Worm (Caenorhabditis elegans) whole organism, early embryonic: ENCODE data around the gene tsp-10.

ENCODE experiments used
- B0310.2 ChIP-seq: sonication (generic microtip); optimal IDR thresholded peaks from 2 replicates; lab custom pipeline; 2016; ENCODE audit warnings: mild to moderate bottlenecking, missing genetic modification characterization, missing compliant biosample characterization
- F13C5.2 ChIP-seq: sonication (generic microtip); optimal IDR thresholded peaks from 2 replicates; lab custom pipeline; 2017; ENCODE audit warnings: mild to moderate bottlenecking, missing genetic modification characterization, inconsistent platforms, missing compliant biosample characterization
- aly-1 ChIP-seq: sonication (generic microtip); optimal IDR thresholded peaks from 2 replicates; lab custom pipeline; 2016; ENCODE audit warnings: missing genetic modification characterization, missing compliant biosample characterization
- ama-1 ChIP-seq: fragments of 150-350 bp; optimal IDR thresholded peaks from 2 replicates; lab custom pipeline; 2014
- ceh-13 ChIP-seq: fragments of 200-800 bp; sonication (Bioruptor generic); optimal IDR thresholded peaks from 2 replicates; lab custom pipeline; 2018; ENCODE audit warnings: mild to moderate bottlenecking, missing genetic modification characterization, missing compliant biosample characterization
- ceh-36 ChIP-seq: sonication (generic microtip); optimal IDR thresholded peaks from 2 replicates; lab custom pipeline; 2016; ENCODE audit warnings: missing genetic modification characterization, inconsistent platforms, missing compliant biosample characterization
- ets-7 ChIP-seq: sonication (generic microtip); optimal IDR thresholded peaks from 2 replicates; lab custom pipeline; 2016; ENCODE audit warnings: missing genotype, missing genetic modification characterization, missing compliant biosample characterization
- flt-1 ChIP-seq: fragments of 200-800 bp; sonication (Bioruptor generic); IDR thresholded peaks from 2 replicates; pipeline ENCODE4 v1.3.6; 2022; ENCODE audit warnings: missing genetic modification characterization, missing compliant biosample characterization
- hmbx-1 ChIP-seq: sonication (generic microtip); optimal IDR thresholded peaks from 2 replicates; lab custom pipeline; 2016; ENCODE audit warnings: mild to moderate bottlenecking, missing genetic modification characterization, missing compliant biosample characterization
- hmg-4 ChIP-seq: fragments of 200-800 bp; sonication (Bioruptor generic); optimal IDR thresholded peaks from 2 replicates; lab custom pipeline; 2018; ENCODE audit warnings: mild to moderate bottlenecking, missing genetic modification characterization, missing compliant biosample characterization
- hnd-1 ChIP-seq: sonication (generic microtip); optimal IDR thresholded peaks from 2 replicates; lab custom pipeline; 2016; ENCODE audit warnings: missing genetic modification characterization, missing compliant biosample characterization
- pes-1 ChIP-seq: fragments of 200-800 bp; sonication (Bioruptor generic); IDR thresholded peaks from 2 replicates; pipeline ENCODE4 v1.3.6; 2022; ENCODE audit warnings: missing genetic modification reagents, missing genetic modification characterization, missing compliant biosample characterization
- scrt-1 ChIP-seq: fragments of 200-800 bp; sonication (Bioruptor generic); IDR thresholded peaks from 2 replicates; pipeline ENCODE4 v1.3.6; 2022; ENCODE audit warnings: missing genetic modification characterization, missing compliant biosample characterization
- sea-1 ChIP-seq: fragments of 200-800 bp; sonication (Bioruptor generic); conservative IDR thresholded peaks from 2 replicates; pipeline ENCODE4 v1.3.6; 2022; ENCODE audit warnings: missing genetic modification characterization, missing compliant biosample characterization
- tbx-11 ChIP-seq: fragments of 200-800 bp; sonication (Bioruptor generic); IDR thresholded peaks from 2 replicates; pipeline ENCODE4 v1.3.6; 2022; ENCODE audit warnings: missing genetic modification characterization, missing compliant biosample characterization
- tbx-37 ChIP-seq: fragments of 200-800 bp; sonication (Bioruptor generic); conservative IDR thresholded peaks from 2 replicates; pipeline ENCODE4 v1.3.6; 2022; ENCODE audit warnings: missing genetic modification reagents, missing genetic modification characterization, missing compliant biosample characterization
- tra-4 ChIP-seq: sonication (generic microtip); optimal IDR thresholded peaks from 2 replicates; lab custom pipeline; 2017; ENCODE audit warnings: missing genetic modification characterization, missing compliant biosample characterization

Gene tsp-10

ce11 chrII:6715853-6716252 lies 2.5 kb upstream of the tsp-10 start:
- no peak for TF ChIP-seq pes-1 (GFP tag; lab: Robert Waterston, UW)
- TF ChIP-seq hmbx-1 (tag; lab: Kevin White, UChicago) = no peak
- TF ChIP-seq ets-7 = no peak
- TF ChIP-seq hmg-4 (GFP tag; lab: Kevin White, UChicago) = no peak
- no peak for TF ChIP-seq ceh-36

DNA sequence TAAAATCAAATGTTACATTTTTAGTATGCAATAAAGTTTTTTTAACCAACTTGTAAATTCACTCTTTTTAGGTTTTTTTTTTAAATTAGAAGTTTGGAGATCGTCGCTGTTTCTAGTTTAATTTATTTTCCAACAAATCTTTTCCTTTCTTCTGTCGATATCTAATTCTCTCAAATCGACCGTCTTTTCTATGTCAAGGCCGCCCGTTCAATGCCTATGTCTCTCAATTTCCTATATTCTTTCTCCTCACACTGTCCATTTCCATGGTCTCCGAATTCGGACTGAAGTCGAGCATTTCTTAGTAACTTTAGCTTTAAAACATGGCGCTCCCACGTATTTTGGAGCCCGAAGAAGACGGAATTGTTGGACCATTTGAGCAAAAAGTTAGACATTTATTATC lies 1.7 kb upstream of the tsp-10 start, which contains the start of the genes T14B4.5 and T14B4.20:
Gene T14B4.5, plus strand, starts transcription at position 226 of the 400 bp plus-strand sequence.
Gene T14B4.20, plus strand, starts transcription at position 264 of the 400 bp plus-strand sequence.
- no peak for TF ChIP-seq hmg-4 (GFP tag; lab: Kevin White, UChicago)

DNA sequence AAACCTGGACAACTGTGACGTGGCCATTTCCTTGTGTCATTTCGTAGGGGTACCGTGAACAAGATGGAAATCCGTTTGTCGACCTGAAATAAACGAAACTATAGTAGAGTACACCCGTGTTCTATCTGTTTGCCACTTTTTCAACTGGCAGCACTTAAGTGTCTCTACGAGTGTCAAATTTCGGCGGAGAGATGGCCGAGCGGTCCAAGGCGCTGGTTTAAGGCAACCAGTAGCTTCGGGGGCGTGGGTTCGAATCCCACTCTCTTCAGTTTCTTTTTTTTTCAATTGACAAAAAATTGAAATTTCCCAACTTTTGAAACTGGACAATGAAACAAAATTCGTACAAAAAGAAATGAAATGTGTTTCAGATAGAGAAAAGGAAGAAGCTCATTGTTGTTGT lies 3.2 kb downstream of the tsp-10 start:
- TF ChIP-seq F13C5.2 (tag; lab: Kevin White, UChicago) = peak; percentile 3
- TF ChIP-seq pes-1 (GFP tag; lab: Robert Waterston, UW) = peak; percentile 68
- TF ChIP-seq ama-1 (lab: Kevin White, UChicago) = no peak
- no peak for TF ChIP-seq aly-1
- no peak; the same call in 1 of the 2 replicates for TF ChIP-seq sea-1 (GFP tag; lab: Robert Waterston, UW)
- TF ChIP-seq tra-4 (tag; lab: Kevin White, UChicago) = no peak
- no peak for TF ChIP-seq ceh-36
- TF ChIP-seq hnd-1 = peak; percentile 2
- no peak for TF ChIP-seq scrt-1 (GFP tag; lab: Robert Waterston, UW)
- no peak for TF ChIP-seq B0310.2 (tag; lab: Kevin White, UChicago)
- TF ChIP-seq tbx-37 (GFP tag; lab: Robert Waterston, UW) = peak; percentile 62
- 0 out of 2 replicates have a peak, but pooled peaks have one; percentile 49 for TF ChIP-seq tbx-11
- no peak for TF ChIP-seq ets-7
- TF ChIP-seq hmbx-1 (tag; lab: Kevin White, UChicago) = no peak
- peak; percentile 36 for TF ChIP-seq hmg-4 (GFP tag; lab: Kevin White, UChicago)
- TF ChIP-seq ceh-13 (GFP tag; lab: Kevin White, UChicago) = no peak
- 0 out of 2 replicates have a peak, but pooled peaks have one; percentile 14 for TF ChIP-seq flt-1 (GFP tag; lab: Robert Waterston, UW)

ce11 chrII:6726814-6727213 lies 8.4 kb downstream of the tsp-10 start:
- TF ChIP-seq flt-1 (GFP tag; lab: Robert Waterston, UW) = no peak

DNA sequence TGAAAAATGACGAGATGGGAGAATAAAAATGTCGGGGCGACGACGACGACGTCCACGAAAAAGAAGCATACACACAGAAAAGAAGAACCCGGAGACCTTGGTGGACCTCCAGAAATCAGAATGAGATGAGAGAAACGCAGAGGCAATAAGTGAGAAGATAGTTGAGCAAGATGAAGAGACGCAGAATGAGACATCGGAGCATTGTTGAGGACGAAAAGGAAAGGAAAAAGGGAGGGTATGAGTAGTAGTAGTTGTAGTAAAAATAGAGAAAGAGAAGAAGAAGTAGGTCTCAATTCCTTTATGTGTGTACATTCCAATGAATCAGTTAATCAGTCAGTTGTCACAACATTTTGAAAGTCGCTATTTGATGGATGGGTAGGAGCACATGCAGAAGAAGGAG lies 10.9 kb downstream of the tsp-10 start, which contains the start of gene T14B4.8:
Gene T14B4.8, minus strand, starts transcription at position 60 of the 400 bp plus-strand sequence.
- TF ChIP-seq tbx-11 (no peak), aly-1 (no peak), tra-4 (tag; lab: Kevin White, UChicago) (no peak), ama-1 (lab: Kevin White, UChicago) (no peak), flt-1 (GFP tag; lab: Robert Waterston, UW) (no peak), hmg-4 (GFP tag; lab: Kevin White, UChicago) (no peak), hnd-1 (no peak)

DNA sequence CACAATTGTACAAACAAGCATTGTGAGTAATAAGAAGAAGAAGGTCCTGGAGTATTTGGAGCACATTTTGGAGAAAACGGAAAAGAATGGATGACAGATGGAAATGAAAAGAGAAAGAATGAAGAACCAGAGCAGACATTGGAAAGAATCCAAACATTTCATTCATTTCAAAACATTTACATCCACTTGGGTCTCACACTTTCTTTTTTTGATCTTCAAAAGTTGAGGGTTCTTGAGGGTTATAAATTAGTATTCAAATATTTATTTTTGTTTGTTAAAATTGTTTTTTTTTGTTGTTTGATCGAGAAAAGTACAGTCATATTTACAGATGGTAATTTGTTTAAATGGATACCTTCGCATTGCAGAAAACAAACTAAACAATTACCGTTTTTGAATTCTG lies 15.3 kb downstream of the tsp-10 start, which contains the start of gene T14B4.9:
Gene T14B4.9, minus strand, starts transcription at position 101 of the 400 bp plus-strand sequence.
- no peak for TF ChIP-seq B0310.2 (tag; lab: Kevin White, UChicago)

DNA sequence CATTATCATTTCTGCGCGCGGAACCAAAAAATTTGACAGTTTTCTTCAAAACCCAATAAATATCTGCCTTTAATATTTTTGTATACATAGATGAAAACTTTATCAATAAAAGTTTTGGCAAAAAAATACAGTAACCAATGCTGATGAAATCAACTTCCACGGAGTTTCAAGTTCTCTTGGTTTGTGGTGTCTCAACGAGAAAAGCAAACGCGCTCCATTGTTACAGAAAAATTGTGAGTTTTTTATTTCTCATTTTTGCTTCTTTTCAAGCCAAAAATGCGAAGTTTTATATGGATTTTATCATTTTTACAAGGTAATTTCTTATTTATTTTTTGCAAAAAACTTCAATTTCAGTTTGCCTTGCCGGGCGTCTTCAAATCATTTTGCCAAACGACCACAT lies 16.3 kb downstream of the tsp-10 start, which contains the start of gene T14B4.3:
Gene T14B4.3, plus strand, starts transcription at position 264 of the 400 bp plus-strand sequence.
- TF ChIP-seq flt-1 (GFP tag; lab: Robert Waterston, UW) = no peak
- TF ChIP-seq F13C5.2 (tag; lab: Kevin White, UChicago) = peak; percentile 62
- TF ChIP-seq tbx-37 (GFP tag; lab: Robert Waterston, UW) = peak; percentile 55; the same call in 1 of the 2 replicates

DNA sequence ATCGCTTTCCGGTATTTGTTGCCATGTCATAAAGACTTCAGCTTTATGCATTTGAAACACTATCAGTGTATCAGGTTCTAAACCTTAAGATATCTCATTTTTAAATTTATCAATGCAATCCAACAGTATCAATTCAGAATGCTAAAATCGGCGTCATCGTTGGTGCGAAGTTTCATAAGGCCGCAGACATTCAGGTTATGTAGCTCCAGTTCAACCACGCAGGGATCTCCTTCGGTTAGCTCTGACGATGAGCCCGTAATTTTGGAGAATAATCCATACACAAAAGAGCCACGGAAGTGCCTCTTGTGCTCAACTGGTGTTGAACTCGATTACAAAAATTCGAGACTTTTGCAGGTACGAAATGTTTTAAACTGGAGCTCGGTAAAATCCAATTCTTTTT lies 17.7 kb downstream of the tsp-10 start, which contains the start of gene mrps-18.C:
Gene mrps-18.C, plus strand, starts transcription at position 138 of the 400 bp plus-strand sequence.
- no peak for TF ChIP-seq pes-1 (GFP tag; lab: Robert Waterston, UW)
- TF ChIP-seq flt-1 (GFP tag; lab: Robert Waterston, UW) = no peak
- TF ChIP-seq hmbx-1 (tag; lab: Kevin White, UChicago) = no peak

DNA sequence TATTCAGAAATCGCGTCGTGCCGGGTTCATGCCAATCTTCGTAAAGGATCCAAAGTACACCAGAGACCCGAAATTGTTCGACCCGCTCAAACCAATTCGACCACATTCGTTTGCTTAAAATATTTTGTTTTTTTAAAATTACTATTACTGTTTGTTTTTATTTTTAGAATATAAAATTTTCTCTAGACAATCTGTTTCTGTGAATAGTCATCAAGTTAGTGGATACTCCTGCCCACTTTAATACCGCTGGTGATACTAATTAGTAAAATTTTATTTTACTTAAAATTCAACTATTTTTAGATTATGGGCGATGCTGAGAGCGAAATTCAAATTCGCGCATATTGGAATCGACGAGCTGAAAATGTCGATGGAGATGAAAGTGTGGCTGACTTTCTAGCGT lies 18.2 kb downstream of the tsp-10 start, which contains the start of gene T14B4.1:
Gene T14B4.1, plus strand, starts transcription at position 301 of the 400 bp plus-strand sequence.
- no peak for TF ChIP-seq ceh-36
- no peak for TF ChIP-seq pes-1 (GFP tag; lab: Robert Waterston, UW)
- no peak for TF ChIP-seq F13C5.2 (tag; lab: Kevin White, UChicago)
- TF ChIP-seq tbx-11 = no peak
- no peak for TF ChIP-seq flt-1 (GFP tag; lab: Robert Waterston, UW)

DNA sequence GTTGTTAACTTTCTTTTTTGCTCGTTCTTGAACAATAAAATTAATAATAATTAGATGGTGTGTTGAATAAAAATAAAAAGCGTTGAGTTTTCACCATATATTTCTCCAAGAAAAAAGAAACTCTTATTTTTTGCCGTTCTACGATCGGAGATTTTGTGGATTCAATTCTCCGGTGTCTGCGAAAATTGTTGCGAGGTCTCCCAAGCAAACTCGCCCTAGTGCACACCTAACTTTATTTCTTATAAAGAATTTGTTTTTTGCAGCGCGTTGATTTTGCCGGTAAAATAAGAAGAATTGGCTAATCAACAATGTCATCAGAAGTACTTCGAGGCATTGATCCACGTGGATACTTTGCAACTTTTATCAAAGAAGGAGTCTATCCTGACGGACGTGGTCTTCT lies 23.0 kb downstream of the tsp-10 start, which contains the start of gene exos-8:
Gene exos-8, plus strand, starts transcription at position 264 of the 400 bp plus-strand sequence.
- TF ChIP-seq ets-7 (peak; percentile 62), hnd-1 (peak; percentile 18), scrt-1 (GFP tag; lab: Robert Waterston, UW) (no peak; the same call in 1 of the 2 replicates), tbx-37 (GFP tag; lab: Robert Waterston, UW) (peak; percentile 45), aly-1 (no peak), tbx-11 (no peak), ceh-13 (GFP tag; lab: Kevin White, UChicago) (peak; percentile 14), hmbx-1 (tag; lab: Kevin White, UChicago) (no peak), sea-1 (GFP tag; lab: Robert Waterston, UW) (no peak), flt-1 (GFP tag; lab: Robert Waterston, UW) (no peak), hmg-4 (GFP tag; lab: Kevin White, UChicago) (no peak), B0310.2 (tag; lab: Kevin White, UChicago) (no peak), F13C5.2 (tag; lab: Kevin White, UChicago) (peak; percentile 24), ama-1 (lab: Kevin White, UChicago) (no peak), pes-1 (GFP tag; lab: Robert Waterston, UW) (no peak; the same call in 1 of the 2 replicates), ceh-36 (no peak)
